Worm (Caenorhabditis elegans): Measurements from ENCODE around the gene W02D7.8.

Gene W02D7.8

DNA sequence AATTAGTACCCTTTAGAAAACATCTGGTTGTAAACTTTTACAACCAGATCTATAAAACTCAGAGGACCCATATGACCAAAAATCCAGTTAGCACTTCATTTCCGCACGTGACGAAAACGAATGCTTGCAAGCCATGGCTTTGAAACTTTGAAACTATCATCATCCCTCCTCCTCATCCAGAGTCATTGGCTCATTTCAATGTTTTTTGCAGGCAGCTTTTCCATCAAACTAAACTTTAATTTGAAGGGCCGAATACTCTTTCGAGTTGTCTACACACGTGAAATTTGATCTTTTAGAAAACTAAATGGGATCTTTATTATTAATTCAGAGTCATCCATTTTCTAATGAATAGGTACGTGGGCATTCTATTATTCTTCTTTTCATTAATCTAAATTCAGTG lies 44.1 kb downstream of the W02D7.8 start:
- TF ChIP-seq bed-2 (GFP tag; IDR thresholded peaks at IDR 0.05) (no peak), pha-4 (tag; optimal IDR thresholded peaks at IDR 0.05) (no peak), K12H6.12 (tag; optimal IDR thresholded peaks at IDR 0.05) (no peak), F10E7.11 (tag; optimal IDR thresholded peaks at IDR 0.05) (no peak), snpc-3.4 (tag; optimal IDR thresholded peaks at IDR 0.05) (no peak), hmg-1.2 (GFP tag; IDR thresholded peaks at IDR 0.05) (no peak), ztf-6 (GFP tag; IDR thresholded peaks at IDR 0.05) (no peak), nhr-80 (tag; optimal IDR thresholded peaks at IDR 0.05) (no peak), ceh-27 (GFP tag; optimal IDR thresholded peaks at IDR 0.05) (no peak)

DNA sequence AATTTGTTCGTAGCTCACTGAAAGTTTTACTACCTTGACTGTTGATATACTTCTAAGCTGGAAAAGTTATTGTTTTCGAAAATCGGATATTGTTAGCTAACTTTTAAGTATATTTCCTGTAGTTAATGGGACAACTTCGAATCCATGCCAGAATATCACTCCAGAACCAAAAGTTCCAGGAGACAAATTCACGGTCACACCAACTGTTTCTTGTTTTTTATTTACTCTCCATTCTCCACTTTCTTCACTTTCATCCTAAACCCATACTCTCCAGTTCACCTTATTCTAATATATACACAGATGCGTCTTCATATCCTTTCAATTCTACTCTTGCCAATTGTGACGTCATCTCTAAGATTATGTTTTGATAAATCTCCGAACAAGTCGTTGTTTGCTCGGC lies 47.2 kb downstream of the W02D7.8 start, which contains the start of gene C16D9.1:
C16D9.1 (plus strand) TSS at position 301 of the 400 bp plus-strand sequence.
- TF ChIP-seq F37B4.10 (GFP tag; IDR thresholded peaks at IDR 0.05): no peak
- no peak for TF ChIP-seq Y95B8A.8 (GFP tag; IDR thresholded peaks at IDR 0.05)
- no peak for TF ChIP-seq athp-1 (tag; optimal IDR thresholded peaks at IDR 0.05)
- no peak for TF ChIP-seq F57A8.1 (GFP tag; optimal IDR thresholded peaks at IDR 0.05)
- no peak for TF ChIP-seq repo-1 (tag; optimal IDR thresholded peaks at IDR 0.05)
- TF ChIP-seq attf-5 (GFP tag; optimal IDR thresholded peaks at IDR 0.05): no peak
- no peak for TF ChIP-seq nhr-27 (tag; optimal IDR thresholded peaks at IDR 0.05)
- no peak for TF ChIP-seq Y67H2A.10 (GFP tag; conservative IDR thresholded peaks at IDR 0.05)
- no peak for TF ChIP-seq rec-8 (tag; optimal IDR thresholded peaks at IDR 0.05)
- no peak for TF ChIP-seq ccch-3 (GFP tag; optimal IDR thresholded peaks at IDR 0.05)
- no peak for TF ChIP-seq unc-62 (GFP tag; optimal IDR thresholded peaks at IDR 0.05)
- TF ChIP-seq lin-26 (GFP tag; IDR thresholded peaks at IDR 0.05): no peak
- no peak for TF ChIP-seq ekl-4 (GFP tag; IDR thresholded peaks at IDR 0.05)
- TF ChIP-seq dpl-1 (GFP tag; optimal IDR thresholded peaks at IDR 0.05): no peak
- TF ChIP-seq F49E8.2 (tag; optimal IDR thresholded peaks at IDR 0.05; ENCODE audit: insufficient read depth): no peak
- no peak for TF ChIP-seq B0336.3 (GFP tag; IDR thresholded peaks at IDR 0.05)
- TF ChIP-seq ceh-79 (tag; optimal IDR thresholded peaks at IDR 0.05): no peak
- no peak for TF ChIP-seq pbrm-1 (GFP tag; IDR thresholded peaks at IDR 0.05)
- no peak for TF ChIP-seq attf-6 (GFP tag; IDR thresholded peaks at IDR 0.05)
- TF ChIP-seq madf-8 (GFP tag; conservative IDR thresholded peaks at IDR 0.05): no peak
